Worm (Caenorhabditis elegans) whole organism, L1 larva: Measurements from ENCODE around the gene kbp-4.

Source experiments
- C04F5.9 ChIP-seq: sonication (generic microtip); optimal IDR thresholded peaks from 2 replicates; lab custom pipeline; 2016; ENCODE audit warnings: missing genetic modification characterization, missing compliant biosample characterization
- C16A3.4 ChIP-seq: fragments of 150-350 bp; optimal IDR thresholded peaks from 2 replicates; lab custom pipeline; 2014; ENCODE audit warnings: missing biosample characterization, missing genetic modification characterization
- C34B4.2 ChIP-seq: sonication (generic microtip); optimal IDR thresholded peaks from 2 replicates; lab custom pipeline; 2017; ENCODE audit warnings: mild to moderate bottlenecking, missing genetic modification characterization, missing compliant biosample characterization
- alr-1 ChIP-seq: fragments of 200-800 bp; sonication (Bioruptor generic); optimal IDR thresholded peaks from 2 replicates; lab custom pipeline; 2018; ENCODE audit warnings: borderline replicate concordance, mild to moderate bottlenecking, missing genetic modification characterization, missing compliant biosample characterization
- aly-2 ChIP-seq: fragments of 150-350 bp; optimal IDR thresholded peaks from 2 replicates; lab custom pipeline; 2014; ENCODE audit warnings: missing biosample characterization, missing genetic modification characterization
- ama-1 ChIP-seq: fragments of 150-350 bp; optimal IDR thresholded peaks from 2 replicates; lab custom pipeline; 2014
- ceh-63 ChIP-seq: fragments of 200-800 bp; sonication (Bioruptor generic); optimal IDR thresholded peaks from 2 replicates; lab custom pipeline; 2018; ENCODE audit warnings: mild to moderate bottlenecking, missing genetic modification characterization, missing compliant biosample characterization
- ceh-8 ChIP-seq: fragments of 200-800 bp; sonication (Bioruptor generic); optimal IDR thresholded peaks from 2 replicates; lab custom pipeline; 2018; ENCODE audit warnings: mild to moderate bottlenecking, missing genetic modification characterization, moderate library complexity, missing compliant biosample characterization
- ceh-82 ChIP-seq, 3 experiments: fragments of 150-350 bp in 1 of 3; sonication (generic microtip) in 2 of 3; optimal IDR thresholded peaks; 2 replicates each; lab custom pipeline; 2014 to 2017; ENCODE audit warnings: missing biosample characterization in 3 of 3, missing genetic modification characterization in 3 of 3
- ceh-88 ChIP-seq: fragments of 200-800 bp; sonication (Bioruptor generic); IDR thresholded peaks from 2 replicates; pipeline ENCODE4 v1.3.6; 2022; ENCODE audit warnings: missing genetic modification characterization, missing compliant biosample characterization
- ces-1 ChIP-seq: fragments of 150-350 bp; optimal IDR thresholded peaks from 2 replicates; lab custom pipeline; 2014; ENCODE audit warnings: missing biosample characterization, missing genetic modification reagents, missing genetic modification characterization
- dpl-1 ChIP-seq, 3 experiments: fragments of 150-350 bp in 2 of 3; sonication (generic microtip) in 1 of 3; optimal IDR thresholded peaks; 2 replicates each; lab custom pipeline; 2014 to 2017; ENCODE audit warnings: missing biosample characterization in 3 of 3, missing genetic modification characterization in 3 of 3, missing genetic modification reagents in 3 of 3
- dsc-1 ChIP-seq: sonication (generic microtip); optimal IDR thresholded peaks from 2 replicates; lab custom pipeline; 2016; ENCODE audit warnings: mild to moderate bottlenecking, missing genetic modification characterization, missing compliant biosample characterization
- efl-1 ChIP-seq, 4 experiments: fragments of 150-350 bp; optimal IDR thresholded peaks in 3 of 4; peaks in 1 of 4; 1 replicate in 1 of 4; 2 replicates in 3 of 4; lab custom pipeline; 2014; ENCODE audit warnings: missing biosample characterization in 2 of 4, missing genetic modification characterization in 2 of 4, missing genetic modification reagents in 2 of 4
- efl-3 ChIP-seq: fragments of 200-800 bp; sonication (Bioruptor generic); optimal IDR thresholded peaks from 2 replicates; lab custom pipeline; 2018; ENCODE audit warnings: mild to moderate bottlenecking, missing genetic modification characterization, missing compliant biosample characterization
- egl-27 ChIP-seq, 2 experiments: fragments of 150-350 bp in 1 of 2; sonication (generic microtip); optimal IDR thresholded peaks; 3 replicates each; lab custom pipeline; 2017 to 2018; ENCODE audit warnings: missing biosample characterization in 2 of 2, missing genetic modification characterization in 2 of 2, missing genetic modification reagents in 2 of 2
- elt-2 ChIP-seq: sonication (generic microtip); optimal IDR thresholded peaks from 2 replicates; lab custom pipeline; 2016; ENCODE audit warnings: missing genetic modification characterization, mild to moderate bottlenecking, inconsistent platforms, missing compliant biosample characterization, missing genetic modification reagents
- ets-5 ChIP-seq: fragments of 200-800 bp; sonication (Bioruptor generic); IDR thresholded peaks from 2 replicates; pipeline ENCODE4 v1.3.6; 2022; ENCODE audit warnings: missing genetic modification characterization, missing compliant biosample characterization
- fkh-10 ChIP-seq: sonication (generic microtip); optimal IDR thresholded peaks from 2 replicates; lab custom pipeline; 2017; ENCODE audit warnings: missing biosample characterization, missing genetic modification reagents, missing genetic modification characterization
- fos-1 ChIP-seq: fragments of 150-350 bp; optimal IDR thresholded peaks from 2 replicates; lab custom pipeline; 2014; ENCODE audit warnings: missing biosample characterization, missing genetic modification characterization
- grh-1 ChIP-seq: fragments of 200-800 bp; sonication (Bioruptor generic); IDR thresholded peaks from 2 replicates; pipeline ENCODE4 v1.3.6; 2022; ENCODE audit warnings: missing genetic modification reagents, missing genetic modification characterization, missing compliant biosample characterization
- hlh-17 ChIP-seq: fragments of 200-800 bp; sonication (Bioruptor generic); optimal IDR thresholded peaks from 2 replicates; lab custom pipeline; 2018; ENCODE audit warnings: missing genetic modification characterization, mild to moderate bottlenecking, missing compliant biosample characterization, moderate library complexity, borderline replicate concordance
- hlh-4 ChIP-seq: sonication (generic microtip); optimal IDR thresholded peaks from 2 replicates; lab custom pipeline; 2016; ENCODE audit warnings: mild to moderate bottlenecking, missing genetic modification characterization, missing compliant biosample characterization
- hpl-2 ChIP-seq: fragments of 150-350 bp; optimal IDR thresholded peaks from 2 replicates; lab custom pipeline; 2014; ENCODE audit warnings: missing biosample characterization, missing genetic modification reagents, missing genetic modification characterization
- jun-1 ChIP-seq: fragments of 150-350 bp; optimal IDR thresholded peaks from 2 replicates; lab custom pipeline; 2014; ENCODE audit warnings: missing biosample characterization, missing genetic modification reagents, missing genetic modification characterization
- lin-15B ChIP-seq: fragments of 150-350 bp; sonication (generic microtip); optimal IDR thresholded peaks from 3 replicates; lab custom pipeline; 2014; ENCODE audit warnings: missing biosample characterization, missing genetic modification characterization
- lsy-2 ChIP-seq, 2 experiments: fragments of 150-350 bp; optimal IDR thresholded peaks; 2 replicates each; lab custom pipeline; 2014; ENCODE audit warnings: missing biosample characterization in 2 of 2, missing genetic modification characterization in 2 of 2
- mab-9 ChIP-seq: fragments of 200-800 bp; sonication (Bioruptor generic); IDR thresholded peaks from 2 replicates; pipeline ENCODE4 v1.3.6; 2022; ENCODE audit warnings: missing genetic modification reagents, missing genetic modification characterization, missing compliant biosample characterization
- mdl-1 ChIP-seq, 2 experiments: fragments of 150-350 bp; optimal IDR thresholded peaks; 2 replicates each; lab custom pipeline; 2014 to 2017; ENCODE audit warnings: missing biosample characterization in 2 of 2, missing genetic modification characterization in 2 of 2, inconsistent platforms in 1 of 2
- mef-2 ChIP-seq: fragments of 150-350 bp; optimal IDR thresholded peaks from 2 replicates; lab custom pipeline; 2014; ENCODE audit warnings: missing biosample characterization, missing genetic modification characterization
- mep-1 ChIP-seq: fragments of 150-350 bp; optimal IDR thresholded peaks from 2 replicates; lab custom pipeline; 2014; ENCODE audit warnings: missing biosample characterization, missing genetic modification characterization
- nhr-12 ChIP-seq: sonication (generic microtip); optimal IDR thresholded peaks from 2 replicates; lab custom pipeline; 2017; ENCODE audit warnings: missing biosample characterization, missing genetic modification characterization
- nhr-19 ChIP-seq: fragments of 200-800 bp; sonication (Bioruptor generic); conservative IDR thresholded peaks from 2 replicates; pipeline ENCODE4 v1.3.6; 2022; ENCODE audit warnings: missing genetic modification characterization, missing compliant biosample characterization
- nhr-20 ChIP-seq: sonication (generic microtip); optimal IDR thresholded peaks from 2 replicates; lab custom pipeline; 2016; ENCODE audit warnings: mild to moderate bottlenecking, missing genetic modification characterization, missing compliant biosample characterization
- nhr-237 ChIP-seq: fragments of 150-350 bp; optimal IDR thresholded peaks from 2 replicates; lab custom pipeline; 2014; ENCODE audit warnings: missing biosample characterization, missing genetic modification characterization
- nhr-28 ChIP-seq: fragments of 150-350 bp; optimal IDR thresholded peaks from 2 replicates; lab custom pipeline; 2014; ENCODE audit warnings: missing biosample characterization, missing genetic modification characterization
- nhr-47 ChIP-seq: sonication (generic microtip); optimal IDR thresholded peaks from 2 replicates; lab custom pipeline; 2016; ENCODE audit warnings: mild to moderate bottlenecking, missing genetic modification characterization, moderate library complexity, missing compliant biosample characterization
- nhr-71 ChIP-seq: sonication (generic microtip); optimal IDR thresholded peaks from 2 replicates; lab custom pipeline; 2016; ENCODE audit warnings: mild to moderate bottlenecking, missing genetic modification characterization, moderate library complexity, missing compliant biosample characterization
- nhr-77 ChIP-seq: fragments of 150-350 bp; optimal IDR thresholded peaks from 2 replicates; lab custom pipeline; 2014; ENCODE audit warnings: missing biosample characterization, missing genetic modification characterization
- nhr-90 ChIP-seq: sonication (generic microtip); optimal IDR thresholded peaks from 2 replicates; lab custom pipeline; 2016; ENCODE audit warnings: mild to moderate bottlenecking, missing genetic modification characterization, missing compliant biosample characterization; ENCODE audit not compliant: poor library complexity
- pag-3 ChIP-seq: sonication (generic microtip); optimal IDR thresholded peaks from 2 replicates; lab custom pipeline; 2017; ENCODE audit warnings: missing genetic modification characterization, mild to moderate bottlenecking, missing compliant biosample characterization, antibody characterized with exemption, borderline replicate concordance; ENCODE audit not compliant: insufficient read depth
- rnt-1 ChIP-seq: sonication (generic microtip); optimal IDR thresholded peaks from 2 replicates; lab custom pipeline; 2016; ENCODE audit warnings: mild to moderate bottlenecking, missing genetic modification characterization, moderate library complexity, missing compliant biosample characterization
- sptf-1 ChIP-seq: fragments of 150-350 bp; optimal IDR thresholded peaks from 2 replicates; lab custom pipeline; 2014; ENCODE audit warnings: missing biosample characterization, missing genetic modification characterization
- sup-37 ChIP-seq: fragments of 200-800 bp; sonication (Bioruptor generic); optimal IDR thresholded peaks from 2 replicates; lab custom pipeline; 2018; ENCODE audit warnings: mild to moderate bottlenecking, missing genetic modification characterization, missing compliant biosample characterization
- swsn-7 ChIP-seq: sonication (generic microtip); optimal IDR thresholded peaks from 2 replicates; lab custom pipeline; 2016; ENCODE audit warnings: missing genetic modification characterization, missing compliant biosample characterization
- tbx-2 ChIP-seq: sonication (generic microtip); optimal IDR thresholded peaks from 2 replicates; lab custom pipeline; 2016; ENCODE audit warnings: missing genetic modification characterization, missing compliant biosample characterization
- tlp-1 ChIP-seq: fragments of 150-350 bp; optimal IDR thresholded peaks from 2 replicates; lab custom pipeline; 2014; ENCODE audit warnings: missing biosample characterization, missing genetic modification characterization
- unc-130 ChIP-seq: fragments of 150-350 bp; optimal IDR thresholded peaks from 2 replicates; lab custom pipeline; 2017; ENCODE audit warnings: missing biosample characterization, missing genetic modification characterization, inconsistent platforms
- zag-1 ChIP-seq: fragments of 150-350 bp; optimal IDR thresholded peaks from 2 replicates; lab custom pipeline; 2014; ENCODE audit warnings: missing biosample characterization, missing genetic modification characterization
- zip-4 ChIP-seq: fragments of 200-800 bp; sonication (Bioruptor generic); optimal IDR thresholded peaks from 2 replicates; lab custom pipeline; 2018; ENCODE audit warnings: mild to moderate bottlenecking, missing genetic modification characterization, moderate library complexity, missing compliant biosample characterization
- ztf-11 ChIP-seq, 2 experiments: sonication (generic microtip); optimal IDR thresholded peaks; 2 replicates each; lab custom pipeline; 2016 to 2017; ENCODE audit warnings: missing genetic modification characterization in 2 of 2, missing biosample characterization in 1 of 2, missing compliant biosample characterization in 1 of 2
- ztf-4 ChIP-seq: fragments of 150-350 bp; optimal IDR thresholded peaks from 2 replicates; lab custom pipeline; 2014; ENCODE audit warnings: missing biosample characterization, missing genetic modification characterization

kbp-4 gene

DNA sequence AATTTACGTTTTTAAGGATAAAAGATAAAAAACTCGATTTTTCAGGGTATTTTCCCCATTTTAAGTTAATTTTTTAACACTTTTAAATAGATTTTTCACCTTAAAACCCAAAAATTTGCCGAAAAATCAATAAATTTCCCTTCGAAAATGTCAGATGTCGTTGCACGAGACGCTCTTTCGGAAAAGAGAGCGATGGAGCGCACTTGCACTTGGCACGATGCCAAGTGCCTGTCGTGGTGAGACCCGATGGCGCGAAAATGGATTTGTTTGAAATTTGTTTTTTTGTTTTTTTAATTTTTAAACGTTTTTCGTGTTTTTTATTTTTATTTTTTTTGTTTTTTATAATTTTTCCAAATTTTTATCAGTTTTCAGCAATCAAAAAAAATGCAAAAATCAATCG lies at the start of gene kbp-4, which contains the start of gene rab-18:
TSS of gene kbp-4 (plus strand) at position 366 of the 400 bp plus-strand sequence.
TSS of gene rab-18 (minus strand) at position 240 of the 400 bp plus-strand sequence.
- TF ChIP-seq tbx-2 (tag; lab: Kevin White, UChicago): peak; percentile 93
- TF ChIP-seq nhr-19: peak; percentile 94
- TF ChIP-seq mdl-1 (tag; optimal IDR thresholded peaks at IDR 0.05; lab: Kevin White, UChicago): peak in 1 of 2 experiments; percentile 97
- peak; percentile 69 for TF ChIP-seq zag-1 (tag; lab: Kevin White, UChicago)
- peak; percentile 79 for TF ChIP-seq jun-1 (tag; lab: Kevin White, UChicago)
- peak; percentile 86 for TF ChIP-seq nhr-77
- TF ChIP-seq ceh-8 (GFP tag; lab: Kevin White, UChicago): peak; percentile 78
- TF ChIP-seq C04F5.9 (tag; lab: Kevin White, UChicago): peak; percentile 75
- TF ChIP-seq ceh-82 (tag; optimal IDR thresholded peaks at IDR 0.05; lab: Kevin White, UChicago): peak; percentile 88 to 97 (median 92)
- TF ChIP-seq swsn-7 (tag; lab: Kevin White, UChicago): peak; percentile 95
- peak in 1 of 2 experiments; percentile 69 for TF ChIP-seq ztf-11 (tag; optimal IDR thresholded peaks at IDR 0.05; lab: Kevin White, UChicago)
- TF ChIP-seq sup-37 (GFP tag; lab: Kevin White, UChicago): peak; percentile 70
- peak; percentile 95 for TF ChIP-seq nhr-20
- TF ChIP-seq hlh-17 (GFP tag; lab: Kevin White, UChicago): no peak
- peak; percentile 97 to 98 (median 98) for TF ChIP-seq dpl-1 (GFP tag; optimal IDR thresholded peaks at IDR 0.05; lab: Kevin White, UChicago)
- TF ChIP-seq C16A3.4: peak; percentile 99
- TF ChIP-seq ztf-4 (tag; lab: Kevin White, UChicago): peak; percentile 95
- peak; percentile 75 for TF ChIP-seq elt-2
- no peak for TF ChIP-seq C34B4.2 (tag; lab: Kevin White, UChicago)
- peak; percentile 39 for TF ChIP-seq ama-1 (lab: Kevin White, UChicago)
- TF ChIP-seq ceh-63 (GFP tag; lab: Kevin White, UChicago): no peak
- TF ChIP-seq mab-9 (GFP tag; lab: Robert Waterston, UW): peak; percentile 36; the same call in 1 of the 2 replicates
- peak; percentile 62 for TF ChIP-seq aly-2 (tag; lab: Kevin White, UChicago)
- TF ChIP-seq efl-1 (optimal IDR thresholded peaks at IDR 0.05; lab: Kevin White, UChicago): peak; percentile 98 to 99
- peak; percentile 96 to 99 for TF ChIP-seq efl-1 (GFP tag; optimal IDR thresholded peaks at IDR 0.05 in 1 of 2; lab: Kevin White, UChicago)
- peak; percentile 48 for TF ChIP-seq zip-4 (GFP tag; lab: Kevin White, UChicago)
- TF ChIP-seq lin-15B (tag; lab: Kevin White, UChicago): peak; percentile 98
- peak; percentile 98 for TF ChIP-seq mep-1 (tag; lab: Kevin White, UChicago)
- TF ChIP-seq nhr-90 (tag; lab: Kevin White, UChicago): peak; percentile 92
- no peak for TF ChIP-seq alr-1
- TF ChIP-seq fos-1 (tag; lab: Kevin White, UChicago): peak; percentile 86
- TF ChIP-seq unc-130 (tag; lab: Kevin White, UChicago): peak; percentile 97
- TF ChIP-seq ets-5 (GFP tag; lab: Robert Waterston, UW): no peak
- no peak for TF ChIP-seq tlp-1
- TF ChIP-seq dsc-1: no peak
- TF ChIP-seq hpl-2 (GFP tag; lab: Kevin White, UChicago): peak; percentile 62
- peak; percentile 92 for TF ChIP-seq rnt-1
- TF ChIP-seq nhr-47: peak; percentile 97
- peak; percentile 68 for TF ChIP-seq pag-3 (tag; lab: Kevin White, UChicago)
- no peak for TF ChIP-seq efl-3 (GFP tag; lab: Kevin White, UChicago)
- TF ChIP-seq nhr-12 (tag; lab: Kevin White, UChicago): no peak
- peak; percentile 86 for TF ChIP-seq mef-2 (tag; lab: Kevin White, UChicago)
- no peak for TF ChIP-seq nhr-28 (tag; lab: Kevin White, UChicago)
- TF ChIP-seq lsy-2 (tag; optimal IDR thresholded peaks at IDR 0.05; lab: Kevin White, UChicago): peak; percentile 96 to 97
- no peak for TF ChIP-seq ces-1 (GFP tag; lab: Kevin White, UChicago)
- no peak for TF ChIP-seq hlh-4 (tag; lab: Kevin White, UChicago)
- peak; percentile 79 for TF ChIP-seq grh-1 (GFP tag; lab: Robert Waterston, UW)
- no peak for TF ChIP-seq egl-27 (tag; optimal IDR thresholded peaks at IDR 0.05; lab: Kevin White, UChicago)
- peak; percentile 97 for TF ChIP-seq nhr-71 (tag; lab: Kevin White, UChicago)
- peak; percentile 88 for TF ChIP-seq nhr-237 (tag; lab: Kevin White, UChicago)
- peak; percentile 60 for TF ChIP-seq fkh-10 (GFP tag; lab: Kevin White, UChicago)
- peak; percentile 81 for TF ChIP-seq ceh-88 (GFP tag; lab: Robert Waterston, UW)
- no peak for TF ChIP-seq sptf-1 (tag; lab: Kevin White, UChicago)
